Worm (Caenorhabditis elegans): Measurements from ENCODE around the gene srh-258.

DNA sequence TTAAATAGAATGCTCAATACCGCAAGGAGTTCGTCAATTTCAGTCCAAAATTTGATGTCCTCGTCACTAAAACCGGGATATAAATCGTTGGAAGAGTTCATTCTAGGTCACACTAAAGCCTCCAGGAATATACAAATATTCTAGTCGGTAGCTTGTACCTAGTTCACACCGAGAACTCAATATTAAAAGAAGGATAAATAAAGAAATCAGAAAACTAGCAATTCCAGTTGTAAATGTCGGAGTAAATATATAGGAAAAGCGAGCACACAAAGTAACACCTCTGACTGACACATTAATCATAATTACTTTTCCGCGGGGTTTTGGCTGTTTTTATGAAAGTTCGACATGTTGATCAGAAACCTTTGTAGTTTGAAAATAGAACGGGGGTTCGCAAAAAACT, 46.5 kb downstream of the srh-258 start, which contains the start of gene srw-33:
- TF ChIP-seq ztf-4 (tag; optimal IDR thresholded peaks at IDR 0.05) (no peak), lin-13 (GFP tag; optimal IDR thresholded peaks at IDR 0.05) (no peak), ceh-82 (tag; optimal IDR thresholded peaks at IDR 0.05) (no peak), sox-4 (tag; optimal IDR thresholded peaks at IDR 0.05) (no peak), pqm-1 (tag; optimal IDR thresholded peaks at IDR 0.05) (no peak)
